Worm (Caenorhabditis elegans): Measurements from ENCODE around the gene mac-1.

Gene mac-1

DNA sequence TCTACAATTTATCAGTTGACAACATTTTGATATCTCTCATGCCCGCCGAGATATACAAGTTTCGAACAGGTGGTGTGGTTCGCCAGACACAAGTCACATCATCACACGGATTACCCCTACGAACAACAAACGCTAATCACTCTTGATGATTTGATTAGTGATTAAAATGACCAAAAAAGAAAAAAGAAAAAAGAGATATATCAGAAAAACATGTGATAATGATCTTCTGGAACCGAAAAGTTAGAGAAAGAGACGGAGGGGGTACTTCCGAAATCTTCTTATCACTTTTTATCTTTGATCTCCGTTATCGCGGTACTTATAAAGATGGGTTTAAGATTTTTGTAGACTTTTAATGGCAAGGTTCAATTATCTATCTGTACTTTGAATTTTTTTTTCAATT is 27.8 kb downstream of the mac-1 start:
- TF ChIP-seq ztf-11 (tag; optimal IDR thresholded peaks at IDR 0.05) (no peak), nhr-237 (tag; optimal IDR thresholded peaks at IDR 0.05) (no peak), sma-9 (GFP tag; optimal IDR thresholded peaks at IDR 0.05) (peak; percentile 90), sma-9 (tag; optimal IDR thresholded peaks at IDR 0.05) (no peak), gmeb-1 (tag; optimal IDR thresholded peaks at IDR 0.05) (no peak), lin-11 (tag; optimal IDR thresholded peaks at IDR 0.05) (no peak), lin-39 (tag; optimal IDR thresholded peaks at IDR 0.05) (no peak), nhr-6 (tag; optimal IDR thresholded peaks at IDR 0.05) (no peak), lin-13 (GFP tag; optimal IDR thresholded peaks at IDR 0.05) (no peak), nhr-21 (tag; optimal IDR thresholded peaks at IDR 0.05) (peak; percentile 78), nhr-11 (tag; optimal IDR thresholded peaks at IDR 0.05) (no peak), nhr-129 (tag; optimal IDR thresholded peaks at IDR 0.05) (no peak), skn-1 (tag; optimal IDR thresholded peaks at IDR 0.05) (no peak), blmp-1 (tag; optimal IDR thresholded peaks at IDR 0.05; ENCODE audit: insufficient read depth) (peak; percentile 37), egl-27 (tag; optimal IDR thresholded peaks at IDR 0.05) (no peak), zag-1 (tag; optimal IDR thresholded peaks at IDR 0.05) (no peak), elt-1 (tag; optimal IDR thresholded peaks at IDR 0.05) (peak; percentile 21), lsy-2 (tag; optimal IDR thresholded peaks at IDR 0.05) (peak in 1 of 2 experiments; percentile 40), snpc-4 (tag; optimal IDR thresholded peaks at IDR 0.05) (no peak), sem-4 (tag; optimal IDR thresholded peaks at IDR 0.05) (no peak), R02D3.7 (tag; optimal IDR thresholded peaks at IDR 0.05) (no peak), fos-1 (tag; optimal IDR thresholded peaks at IDR 0.05) (peak; percentile 4), nhr-77 (tag; optimal IDR thresholded peaks at IDR 0.05) (no peak), nhr-25 (tag; optimal IDR thresholded peaks at IDR 0.05) (no peak), peb-1 (tag; optimal IDR thresholded peaks at IDR 0.05) (no peak), Y55F3AM.14 (GFP tag; optimal IDR thresholded peaks at IDR 0.05) (no peak), C34F6.9 (tag; optimal IDR thresholded peaks at IDR 0.05) (peak; percentile 20), nhr-10 (tag; optimal IDR thresholded peaks at IDR 0.05) (no peak), mdl-1 (tag; optimal IDR thresholded peaks at IDR 0.05) (no peak), nhr-12 (tag; optimal IDR thresholded peaks at IDR 0.05) (no peak), F13H6.1 (tag; optimal IDR thresholded peaks at IDR 0.05) (no peak), alr-1 (tag; optimal IDR thresholded peaks at IDR 0.05) (no peak), ZK546.5 (tag; optimal IDR thresholded peaks at IDR 0.05) (no peak), ama-1 (optimal IDR thresholded peaks at IDR 0.05) (no peak), mab-5 (tag; optimal IDR thresholded peaks at IDR 0.05) (no peak), unc-39 (tag; optimal IDR thresholded peaks at IDR 0.05) (no peak), unc-62 (GFP tag; optimal IDR thresholded peaks at IDR 0.05) (no peak), sma-3 (GFP tag; optimal IDR thresholded peaks at IDR 0.05) (peak; percentile 62), mbf-1 (tag; optimal IDR thresholded peaks at IDR 0.05) (no peak)

ce11 chrII:13291406-13292124 is 29.1 kb downstream of the mac-1 start:
- no peak for TF ChIP-seq elt-1 (tag; optimal IDR thresholded peaks at IDR 0.05)
- TF ChIP-seq skn-1 (tag; optimal IDR thresholded peaks at IDR 0.05): no peak
- peak; percentile 18 for TF ChIP-seq snpc-4 (tag; optimal IDR thresholded peaks at IDR 0.05)
- TF ChIP-seq sma-9 (GFP tag; optimal IDR thresholded peaks at IDR 0.05): peak; percentile 81
- TF ChIP-seq sma-9 (tag; optimal IDR thresholded peaks at IDR 0.05): peak; percentile 6
- no peak for TF ChIP-seq ceh-82 (tag; optimal IDR thresholded peaks at IDR 0.05)
- TF ChIP-seq sma-3 (GFP tag; optimal IDR thresholded peaks at IDR 0.05): peak; percentile 92
- peak; percentile 60 for TF ChIP-seq nhr-129 (tag; optimal IDR thresholded peaks at IDR 0.05)
- peak; percentile 40 for TF ChIP-seq nhr-6 (tag; optimal IDR thresholded peaks at IDR 0.05)
- peak; percentile 84 for TF ChIP-seq blmp-1 (tag; optimal IDR thresholded peaks at IDR 0.05; ENCODE audit: insufficient read depth)
- TF ChIP-seq ZK546.5 (tag; optimal IDR thresholded peaks at IDR 0.05): no peak
- no peak for TF ChIP-seq lin-11 (tag; optimal IDR thresholded peaks at IDR 0.05)
- no peak for TF ChIP-seq ztf-11 (tag; optimal IDR thresholded peaks at IDR 0.05)
- peak; percentile 48 for TF ChIP-seq gmeb-1 (tag; optimal IDR thresholded peaks at IDR 0.05)
- TF ChIP-seq aly-2 (tag; optimal IDR thresholded peaks at IDR 0.05): no peak
- no peak for TF ChIP-seq R02D3.7 (tag; optimal IDR thresholded peaks at IDR 0.05)
- TF ChIP-seq ama-1 (optimal IDR thresholded peaks at IDR 0.05): peak; percentile 81
- peak; percentile 74 for TF ChIP-seq egl-27 (tag; optimal IDR thresholded peaks at IDR 0.05)
- no peak for TF ChIP-seq peb-1 (tag; optimal IDR thresholded peaks at IDR 0.05)
- TF ChIP-seq elt-3 (tag; optimal IDR thresholded peaks at IDR 0.05): no peak
- TF ChIP-seq zag-1 (tag; optimal IDR thresholded peaks at IDR 0.05): no peak
- no peak for TF ChIP-seq mbf-1 (tag; optimal IDR thresholded peaks at IDR 0.05)
- TF ChIP-seq nhr-10 (tag; optimal IDR thresholded peaks at IDR 0.05): no peak
- TF ChIP-seq lin-39 (tag; optimal IDR thresholded peaks at IDR 0.05): no peak
- TF ChIP-seq sem-4 (tag; optimal IDR thresholded peaks at IDR 0.05): peak; percentile 66
- TF ChIP-seq nhr-12 (tag; optimal IDR thresholded peaks at IDR 0.05): no peak
- TF ChIP-seq mdl-1 (tag; optimal IDR thresholded peaks at IDR 0.05): peak; percentile 62 to 72
- no peak for TF ChIP-seq lin-13 (GFP tag; optimal IDR thresholded peaks at IDR 0.05)
- peak; percentile 34 for TF ChIP-seq ztf-4 (tag; optimal IDR thresholded peaks at IDR 0.05)
- TF ChIP-seq ztf-1 (GFP tag; conservative IDR thresholded peaks at IDR 0.05): no peak
- TF ChIP-seq lsy-2 (tag; optimal IDR thresholded peaks at IDR 0.05): peak; percentile 3 to 60
- TF ChIP-seq nhr-25 (tag; optimal IDR thresholded peaks at IDR 0.05): peak; percentile 94
- peak; percentile 32 for TF ChIP-seq C34F6.9 (tag; optimal IDR thresholded peaks at IDR 0.05)
- TF ChIP-seq unc-55 (GFP tag; optimal IDR thresholded peaks at IDR 0.05): no peak
- peak; percentile 19 for TF ChIP-seq fos-1 (tag; optimal IDR thresholded peaks at IDR 0.05)
- no peak for TF ChIP-seq nhr-237 (tag; optimal IDR thresholded peaks at IDR 0.05)
- no peak for TF ChIP-seq unc-39 (tag; optimal IDR thresholded peaks at IDR 0.05)
- TF ChIP-seq mab-5 (tag; optimal IDR thresholded peaks at IDR 0.05): no peak
- TF ChIP-seq nhr-23 (tag; optimal IDR thresholded peaks at IDR 0.05): peak; percentile 27
- TF ChIP-seq Y55F3AM.14 (GFP tag; optimal IDR thresholded peaks at IDR 0.05): peak; percentile 69
- TF ChIP-seq nhr-11 (tag; optimal IDR thresholded peaks at IDR 0.05): no peak
- peak; percentile 91 for TF ChIP-seq nhr-21 (tag; optimal IDR thresholded peaks at IDR 0.05)
- no peak for TF ChIP-seq alr-1 (tag; optimal IDR thresholded peaks at IDR 0.05)

All from whole organism, L2 larva.